Worm (Caenorhabditis elegans) whole organism, early embryonic: ENCODE data around the gene dhhc-8.

Experiments used
- B0310.2 ChIP-seq: sonication (generic microtip); optimal IDR thresholded peaks from 2 replicates; lab custom pipeline; 2016; ENCODE audit warnings: mild to moderate bottlenecking, missing genetic modification characterization, missing compliant biosample characterization
- F13C5.2 ChIP-seq: sonication (generic microtip); optimal IDR thresholded peaks from 2 replicates; lab custom pipeline; 2017; ENCODE audit warnings: mild to moderate bottlenecking, missing genetic modification characterization, inconsistent platforms, missing compliant biosample characterization
- aly-1 ChIP-seq: sonication (generic microtip); optimal IDR thresholded peaks from 2 replicates; lab custom pipeline; 2016; ENCODE audit warnings: missing genetic modification characterization, missing compliant biosample characterization
- ama-1 ChIP-seq: fragments of 150-350 bp; optimal IDR thresholded peaks from 2 replicates; lab custom pipeline; 2014
- ceh-13 ChIP-seq: fragments of 200-800 bp; sonication (Bioruptor generic); optimal IDR thresholded peaks from 2 replicates; lab custom pipeline; 2018; ENCODE audit warnings: mild to moderate bottlenecking, missing genetic modification characterization, missing compliant biosample characterization
- ceh-36 ChIP-seq: sonication (generic microtip); optimal IDR thresholded peaks from 2 replicates; lab custom pipeline; 2016; ENCODE audit warnings: missing genetic modification characterization, inconsistent platforms, missing compliant biosample characterization
- ets-7 ChIP-seq: sonication (generic microtip); optimal IDR thresholded peaks from 2 replicates; lab custom pipeline; 2016; ENCODE audit warnings: missing genotype, missing genetic modification characterization, missing compliant biosample characterization
- flt-1 ChIP-seq: fragments of 200-800 bp; sonication (Bioruptor generic); IDR thresholded peaks from 2 replicates; pipeline ENCODE4 v1.3.6; 2022; ENCODE audit warnings: missing genetic modification characterization, missing compliant biosample characterization
- hmbx-1 ChIP-seq: sonication (generic microtip); optimal IDR thresholded peaks from 2 replicates; lab custom pipeline; 2016; ENCODE audit warnings: mild to moderate bottlenecking, missing genetic modification characterization, missing compliant biosample characterization
- hmg-4 ChIP-seq: fragments of 200-800 bp; sonication (Bioruptor generic); optimal IDR thresholded peaks from 2 replicates; lab custom pipeline; 2018; ENCODE audit warnings: mild to moderate bottlenecking, missing genetic modification characterization, missing compliant biosample characterization
- hnd-1 ChIP-seq: sonication (generic microtip); optimal IDR thresholded peaks from 2 replicates; lab custom pipeline; 2016; ENCODE audit warnings: missing genetic modification characterization, missing compliant biosample characterization
- pes-1 ChIP-seq: fragments of 200-800 bp; sonication (Bioruptor generic); IDR thresholded peaks from 2 replicates; pipeline ENCODE4 v1.3.6; 2022; ENCODE audit warnings: missing genetic modification reagents, missing genetic modification characterization, missing compliant biosample characterization
- scrt-1 ChIP-seq: fragments of 200-800 bp; sonication (Bioruptor generic); IDR thresholded peaks from 2 replicates; pipeline ENCODE4 v1.3.6; 2022; ENCODE audit warnings: missing genetic modification characterization, missing compliant biosample characterization
- sea-1 ChIP-seq: fragments of 200-800 bp; sonication (Bioruptor generic); conservative IDR thresholded peaks from 2 replicates; pipeline ENCODE4 v1.3.6; 2022; ENCODE audit warnings: missing genetic modification characterization, missing compliant biosample characterization
- tbx-11 ChIP-seq: fragments of 200-800 bp; sonication (Bioruptor generic); IDR thresholded peaks from 2 replicates; pipeline ENCODE4 v1.3.6; 2022; ENCODE audit warnings: missing genetic modification characterization, missing compliant biosample characterization
- tbx-37 ChIP-seq: fragments of 200-800 bp; sonication (Bioruptor generic); conservative IDR thresholded peaks from 2 replicates; pipeline ENCODE4 v1.3.6; 2022; ENCODE audit warnings: missing genetic modification reagents, missing genetic modification characterization, missing compliant biosample characterization
- tra-4 ChIP-seq: sonication (generic microtip); optimal IDR thresholded peaks from 2 replicates; lab custom pipeline; 2017; ENCODE audit warnings: missing genetic modification characterization, missing compliant biosample characterization

Gene dhhc-8

DNA sequence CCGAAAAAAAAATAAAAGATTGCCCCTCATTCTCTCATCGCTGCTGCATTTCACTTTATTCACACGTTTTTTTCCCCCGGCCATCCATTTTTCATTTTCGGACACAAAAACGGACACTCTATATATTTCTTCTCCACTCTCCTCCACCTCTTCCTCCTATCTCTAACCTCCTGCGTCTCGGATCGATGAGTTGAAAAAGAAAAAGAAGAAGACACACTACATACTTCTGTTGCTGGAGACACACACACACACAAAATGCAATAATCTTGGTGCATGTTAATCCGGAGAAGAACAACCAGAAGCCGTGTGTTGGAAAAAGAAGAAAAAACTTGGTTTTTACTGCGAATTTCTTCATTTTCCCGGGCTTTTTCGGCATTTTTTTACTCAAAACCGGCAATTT is 1.5 kb upstream of the dhhc-8 start:
- TF ChIP-seq ceh-36 (tag; lab: Kevin White, UChicago) = no peak

DNA sequence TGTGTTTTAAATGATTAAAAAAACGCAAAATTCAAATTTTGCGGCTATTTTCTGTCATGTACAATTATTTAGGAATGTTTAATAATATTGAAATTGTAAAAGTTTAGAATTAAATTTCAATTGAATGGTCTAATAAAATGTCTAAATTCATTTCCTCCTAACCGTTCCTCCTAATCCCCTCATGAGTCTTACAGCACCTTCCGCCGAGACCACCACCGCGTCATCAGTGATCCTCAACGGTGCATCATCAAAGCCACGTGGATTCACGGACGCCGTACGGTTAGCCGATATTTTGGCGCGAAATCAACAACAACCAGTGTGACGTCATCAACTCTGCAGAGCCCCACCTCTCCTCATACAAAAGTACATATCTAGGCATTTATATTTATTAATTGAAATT is 11.1 kb downstream of the dhhc-8 start:
- no peak for TF ChIP-seq scrt-1 (GFP tag; lab: Robert Waterston, UW)
- no peak for TF ChIP-seq flt-1 (GFP tag; lab: Robert Waterston, UW)
- no peak for TF ChIP-seq ama-1
- no peak for TF ChIP-seq ceh-36 (tag; lab: Kevin White, UChicago)
- no peak for TF ChIP-seq hnd-1 (tag; lab: Kevin White, UChicago)
- TF ChIP-seq tra-4 (tag; lab: Kevin White, UChicago) = no peak
- TF ChIP-seq F13C5.2 (tag; lab: Kevin White, UChicago) = no peak
- TF ChIP-seq hmbx-1 = no peak
- TF ChIP-seq ceh-13 (GFP tag; lab: Kevin White, UChicago) = no peak
- no peak for TF ChIP-seq hmg-4 (GFP tag; lab: Kevin White, UChicago)
- no peak for TF ChIP-seq tbx-11 (GFP tag; lab: Robert Waterston, UW)
- TF ChIP-seq ets-7 = no peak
- no peak for TF ChIP-seq tbx-37 (GFP tag; lab: Robert Waterston, UW)
- TF ChIP-seq aly-1 (tag; lab: Kevin White, UChicago) = no peak

DNA sequence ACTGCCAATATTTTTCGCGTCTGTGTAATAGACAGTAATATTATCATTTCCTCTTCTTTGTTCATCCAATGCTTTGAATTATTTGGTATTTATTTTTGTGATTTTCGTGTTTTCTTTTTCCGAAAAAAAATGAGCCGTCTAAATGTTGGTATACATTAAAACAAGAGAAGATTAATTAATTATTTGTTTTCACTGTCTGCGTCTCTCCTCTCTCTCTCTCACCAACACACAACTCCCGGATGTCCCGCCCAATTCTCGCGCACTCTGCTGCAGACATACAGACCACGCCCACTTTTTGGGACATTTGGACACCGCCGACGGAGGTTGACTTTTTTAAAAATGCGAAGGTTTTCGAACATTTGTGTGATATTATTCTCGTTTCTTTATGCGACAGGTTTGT is 12.1 kb downstream of the dhhc-8 start, which contains the start of gene zig-8:
zig-8 (plus strand) TSS at position 301 of the 400 bp plus-strand sequence.
- TF ChIP-seq sea-1 (GFP tag; lab: Robert Waterston, UW) (no peak), pes-1 (GFP tag; lab: Robert Waterston, UW) (no peak), tbx-11 (GFP tag; lab: Robert Waterston, UW) (no peak), ceh-13 (GFP tag; lab: Kevin White, UChicago) (no peak), hmbx-1 (no peak), tra-4 (tag; lab: Kevin White, UChicago) (no peak), ama-1 (no peak), hmg-4 (GFP tag; lab: Kevin White, UChicago) (no peak), F13C5.2 (tag; lab: Kevin White, UChicago) (no peak), hnd-1 (tag; lab: Kevin White, UChicago) (no peak), scrt-1 (GFP tag; lab: Robert Waterston, UW) (no peak), tbx-37 (GFP tag; lab: Robert Waterston, UW) (no peak), B0310.2 (tag; lab: Kevin White, UChicago) (no peak), ets-7 (no peak), ceh-36 (tag; lab: Kevin White, UChicago) (no peak), flt-1 (GFP tag; lab: Robert Waterston, UW) (no peak), aly-1 (tag; lab: Kevin White, UChicago) (no peak)

DNA sequence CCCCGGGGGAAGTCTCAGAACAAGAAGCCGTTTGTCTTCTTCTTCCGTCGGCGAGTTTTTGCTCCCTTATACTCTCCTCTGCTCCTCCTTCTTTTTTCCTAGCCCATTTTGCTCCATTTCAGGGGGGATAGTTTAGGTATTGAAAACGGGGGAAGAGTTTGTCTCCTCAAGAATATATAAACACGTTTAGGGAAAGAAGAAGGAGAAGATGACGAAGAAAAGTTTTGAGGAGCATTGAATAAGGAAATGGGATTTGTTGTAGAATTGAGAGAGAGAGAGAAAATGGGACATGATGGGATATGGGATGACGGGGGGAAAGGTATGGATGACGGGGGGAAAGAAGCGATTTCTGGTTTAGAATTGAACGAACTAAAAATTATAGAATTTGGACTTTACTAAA is 16.0 kb downstream of the dhhc-8 start:
- TF ChIP-seq flt-1 (GFP tag; lab: Robert Waterston, UW) (no peak), scrt-1 (GFP tag; lab: Robert Waterston, UW) (no peak), tbx-37 (GFP tag; lab: Robert Waterston, UW) (no peak), hmg-4 (GFP tag; lab: Kevin White, UChicago) (no peak), aly-1 (tag; lab: Kevin White, UChicago) (no peak), F13C5.2 (tag; lab: Kevin White, UChicago) (no peak), tbx-11 (GFP tag; lab: Robert Waterston, UW) (no peak), tra-4 (tag; lab: Kevin White, UChicago) (no peak), ets-7 (no peak), ceh-13 (GFP tag; lab: Kevin White, UChicago) (no peak), hmbx-1 (no peak), B0310.2 (tag; lab: Kevin White, UChicago) (no peak), ceh-36 (tag; lab: Kevin White, UChicago) (no peak), hnd-1 (tag; lab: Kevin White, UChicago) (no peak), sea-1 (GFP tag; lab: Robert Waterston, UW) (no peak)

DNA sequence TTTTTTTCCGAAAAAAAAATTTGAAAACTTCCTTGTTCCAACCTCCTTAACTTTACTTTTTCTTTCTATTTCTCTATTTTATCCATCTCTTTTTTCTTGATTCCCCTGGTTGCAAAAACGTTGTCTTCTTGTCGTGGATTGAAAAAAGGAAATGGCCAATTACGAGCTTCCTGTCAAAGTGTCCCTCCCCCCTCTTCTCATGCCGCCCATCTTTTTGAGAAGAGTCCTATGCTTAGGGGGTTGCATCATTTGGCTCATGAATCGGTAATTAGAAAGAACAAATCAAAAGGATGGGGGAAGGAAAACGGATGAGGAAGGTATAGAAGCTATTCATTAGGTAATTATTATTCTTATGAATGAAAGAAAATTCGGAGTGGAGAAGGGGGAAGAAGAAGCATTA is 19.8 kb downstream of the dhhc-8 start:
- TF ChIP-seq tra-4 (tag; lab: Kevin White, UChicago) (no peak), scrt-1 (GFP tag; lab: Robert Waterston, UW) (no peak), aly-1 (tag; lab: Kevin White, UChicago) (no peak), F13C5.2 (tag; lab: Kevin White, UChicago) (no peak), tbx-37 (GFP tag; lab: Robert Waterston, UW) (no peak), tbx-11 (GFP tag; lab: Robert Waterston, UW) (no peak), hmg-4 (GFP tag; lab: Kevin White, UChicago) (no peak), pes-1 (GFP tag; lab: Robert Waterston, UW) (no peak), flt-1 (GFP tag; lab: Robert Waterston, UW) (no peak), hnd-1 (tag; lab: Kevin White, UChicago) (no peak), sea-1 (GFP tag; lab: Robert Waterston, UW) (no peak), B0310.2 (tag; lab: Kevin White, UChicago) (no peak), ceh-36 (tag; lab: Kevin White, UChicago) (no peak)

DNA sequence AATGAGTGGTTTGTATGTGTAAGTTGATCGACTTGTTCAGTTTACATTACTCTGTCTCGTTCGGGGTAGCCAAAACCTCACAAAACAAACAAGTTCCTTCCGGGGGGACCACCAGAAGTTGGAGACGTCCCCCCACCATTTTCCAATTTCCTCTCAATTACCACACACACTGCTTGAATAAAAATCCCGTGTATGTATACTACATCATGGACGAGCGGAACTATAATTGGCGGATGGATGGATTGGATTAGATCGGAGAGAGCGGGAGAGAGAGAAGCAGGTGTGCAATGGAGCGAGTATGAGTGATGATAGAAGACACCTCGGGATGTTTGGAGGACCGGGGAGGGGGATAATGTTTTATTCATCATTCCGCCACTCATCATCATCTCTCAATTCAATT is 23.8 kb downstream of the dhhc-8 start:
- TF ChIP-seq ama-1 = no peak

DNA sequence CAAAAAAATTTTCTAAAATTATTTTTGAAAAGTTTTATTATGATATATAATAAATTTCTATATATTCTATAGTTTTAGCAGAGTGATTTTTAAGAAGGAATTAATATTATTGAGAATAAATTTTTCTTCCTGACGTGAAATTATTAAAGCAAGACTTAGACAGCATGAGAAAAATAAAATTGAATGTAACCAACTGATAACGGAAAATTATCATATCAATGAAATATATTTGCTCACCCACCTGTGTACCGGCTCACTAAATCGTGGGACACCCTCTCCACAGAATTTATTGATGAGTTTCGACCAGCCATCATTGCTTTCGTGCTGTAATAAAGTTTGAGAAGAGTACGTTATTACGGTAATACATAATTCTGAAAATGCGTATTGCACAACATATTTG is 31.9 kb downstream of the dhhc-8 start, which contains the start of gene bre-2:
bre-2 (minus strand) TSS at position 326 of the 400 bp plus-strand sequence.
- no peak for TF ChIP-seq ama-1
- TF ChIP-seq F13C5.2 (tag; lab: Kevin White, UChicago) = no peak
- no peak for TF ChIP-seq pes-1 (GFP tag; lab: Robert Waterston, UW)

DNA sequence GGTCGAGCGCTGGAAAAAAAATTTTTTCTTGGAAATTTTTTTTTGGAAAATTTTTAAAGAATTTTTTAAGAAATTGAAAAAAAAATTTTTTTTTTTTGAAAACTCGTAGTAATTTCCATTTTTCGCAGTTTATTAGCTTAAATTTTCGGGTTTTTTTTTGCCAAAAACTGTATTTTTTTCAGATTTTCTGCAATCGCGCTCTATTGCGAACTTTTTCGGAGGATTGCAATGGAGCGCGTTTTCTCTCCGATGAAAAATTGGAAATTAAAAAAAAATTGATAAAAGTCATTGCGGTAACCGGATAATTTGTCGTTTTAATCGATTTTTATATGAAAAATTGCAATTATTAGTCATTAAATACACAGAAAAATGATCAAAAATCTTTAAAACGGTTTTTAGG is 44.4 kb downstream of the dhhc-8 start:
- TF ChIP-seq F13C5.2 (tag; lab: Kevin White, UChicago) (no peak), tbx-11 (GFP tag; lab: Robert Waterston, UW) (no peak), aly-1 (tag; lab: Kevin White, UChicago) (no peak), B0310.2 (tag; lab: Kevin White, UChicago) (no peak), hmg-4 (GFP tag; lab: Kevin White, UChicago) (no peak), pes-1 (GFP tag; lab: Robert Waterston, UW) (no peak), flt-1 (GFP tag; lab: Robert Waterston, UW) (no peak), tbx-37 (GFP tag; lab: Robert Waterston, UW) (no peak), sea-1 (GFP tag; lab: Robert Waterston, UW) (no peak), ceh-36 (tag; lab: Kevin White, UChicago) (no peak), hnd-1 (tag; lab: Kevin White, UChicago) (no peak), ceh-13 (GFP tag; lab: Kevin White, UChicago) (no peak), scrt-1 (GFP tag; lab: Robert Waterston, UW) (no peak)
